Fruit fly (Drosophila melanogaster) whole organism: ENCODE data around the gene Hus1-like.

ENCODE experiments used
- psq ChIP-seq: fragments of >200 bp; optimal IDR thresholded peaks from 2 replicates; lab custom pipeline; 2017
- usp ChIP-seq: fragments of >200 bp; optimal IDR thresholded peaks from 2 replicates; lab custom pipeline; 2017; ENCODE audit warnings: missing biosample characterization, missing genetic modification characterization, mixed read lengths

- TF ChIP-seq psq (lab: Kevin White, UChicago), result no peak
- TF ChIP-seq usp (GFP tag; lab: Kevin White, UChicago), result no peak
These were observed 34.3 kb upstream of the Hus1-like start for dm6 chr3R:4846194-4846593.
